Fruit fly (Drosophila melanogaster): Measurements from ENCODE around the gene CG17650.

dm6 chr2L:1790261-1790660, 31.4 kb upstream of the CG17650 start, which contains the start of gene Gr22d:
- TF ChIP-seq usp (GFP tag; optimal IDR thresholded peaks at IDR 0.05) (no peak), rgr (GFP tag; optimal IDR thresholded peaks at IDR 0.05) (no peak), ey (GFP tag; optimal IDR thresholded peaks at IDR 0.05) (no peak)

Measured in whole organism, wandering third instar larva.